Fruit fly (Drosophila melanogaster): ENCODE results near the gene Nepl19.
A peak's percentile ranks its signal among the peaks of the same experiment; 100 is the strongest.

Nepl19 gene

dm6 chr3R:28887559-28888432 lies 7.9 kb upstream of the Nepl19 start, which contains the start of the genes CG33203 and Doa:
CG33203 (minus strand) TSS chr3R:28887709.
Doa (plus strand) TSS chr3R:28888073.
- TF ChIP-seq Myc (optimal IDR thresholded peaks at IDR 0.05) (peak; percentile 4), foxo (GFP tag; optimal IDR thresholded peaks at IDR 0.05) (peak in 1 of 2 experiments; percentile 53), woc (GFP tag; optimal IDR thresholded peaks at IDR 0.05) (no peak), Hr83 (GFP tag; optimal IDR thresholded peaks at IDR 0.05; ENCODE audit: poor library complexity, severe bottlenecking) (peak; percentile 79), h (GFP tag; optimal IDR thresholded peaks at IDR 0.05) (peak; percentile 51), CG32264 (GFP tag; optimal IDR thresholded peaks at IDR 0.05) (no peak), dl (GFP tag; optimal IDR thresholded peaks at IDR 0.05; ENCODE audit: insufficient read depth in 1 of 2, partially characterized antibody in 2 of 2) (peak in 1 of 2 experiments; percentile 6), sage (GFP tag; optimal IDR thresholded peaks at IDR 0.05) (no peak), rgr (GFP tag; optimal IDR thresholded peaks at IDR 0.05) (peak; percentile 5), br (GFP tag; optimal IDR thresholded peaks at IDR 0.05) (peak; percentile 8), Rel (GFP tag; optimal IDR thresholded peaks at IDR 0.05) (no peak), Rel (tag; optimal IDR thresholded peaks at IDR 0.05) (peak; percentile 17), HLH106 (tag; optimal IDR thresholded peaks at IDR 0.05) (peak; percentile 25), pan (optimal IDR thresholded peaks at IDR 0.05) (no peak), Vsx2 (GFP tag; optimal IDR thresholded peaks at IDR 0.05; ENCODE audit: partially characterized antibody) (no peak), Hnf4 (GFP tag; optimal IDR thresholded peaks at IDR 0.05) (peak; percentile 76), Jra (GFP tag; optimal IDR thresholded peaks at IDR 0.05) (peak; percentile 38)

- TF ChIP-seq Dif (GFP tag; optimal IDR thresholded peaks at IDR 0.05; ENCODE audit: partially characterized antibody) (no peak), fru (GFP tag; optimal IDR thresholded peaks at IDR 0.05) (no peak), CG32264 (GFP tag; optimal IDR thresholded peaks at IDR 0.05) (no peak), N (GFP tag; optimal IDR thresholded peaks at IDR 0.05) (no peak), HLH106 (tag; optimal IDR thresholded peaks at IDR 0.05) (no peak), Abd-B (GFP tag; optimal IDR thresholded peaks at IDR 0.05) (no peak), psq (GFP tag; optimal IDR thresholded peaks at IDR 0.05) (no peak), ey (GFP tag; optimal IDR thresholded peaks at IDR 0.05) (no peak), Myc (optimal IDR thresholded peaks at IDR 0.05) (no peak), Sp1 (GFP tag; optimal IDR thresholded peaks at IDR 0.05) (no peak), br (GFP tag; optimal IDR thresholded peaks at IDR 0.05) (no peak), tai (GFP tag; optimal IDR thresholded peaks at IDR 0.05) (no peak), CG9705 (GFP tag; optimal IDR thresholded peaks at IDR 0.05) (no peak), Mio (GFP tag; optimal IDR thresholded peaks at IDR 0.05) (no peak), h (GFP tag; optimal IDR thresholded peaks at IDR 0.05) (no peak), brk (GFP tag; optimal IDR thresholded peaks at IDR 0.05) (no peak), dmrt93B (GFP tag; optimal IDR thresholded peaks at IDR 0.05) (no peak), sv (GFP tag; optimal IDR thresholded peaks at IDR 0.05) (no peak), CrebA (GFP tag; optimal IDR thresholded peaks at IDR 0.05; ENCODE audit: borderline replicate concordance) (no peak), dl (GFP tag; optimal IDR thresholded peaks at IDR 0.05; ENCODE audit: insufficient read depth in 1 of 2, partially characterized antibody in 2 of 2) (no peak)
Measured at dm6 chr3R:28886813-28887212, 6.9 kb upstream of the Nepl19 start.

- TF ChIP-seq Sp1 (GFP tag; optimal IDR thresholded peaks at IDR 0.05): no peak
- no peak for TF ChIP-seq woc (GFP tag; optimal IDR thresholded peaks at IDR 0.05)
- no peak for TF ChIP-seq Rel (GFP tag; optimal IDR thresholded peaks at IDR 0.05)
- TF ChIP-seq Rel (tag; optimal IDR thresholded peaks at IDR 0.05): peak; percentile 17
- no peak for TF ChIP-seq Jra (GFP tag; optimal IDR thresholded peaks at IDR 0.05)
- TF ChIP-seq usp (GFP tag; optimal IDR thresholded peaks at IDR 0.05): no peak
Measured at dm6 chr3R:28883434-28883833, 3.5 kb upstream of the Nepl19 start, which contains the start of gene Nepl21. Nepl21 (plus strand) TSS chr3R:28883693.

dm6 chr3R:28875345-28875744 lies 4.6 kb downstream of the Nepl19 start, which contains the start of gene Nepl18:
Nepl18 (plus strand) TSS chr3R:28875621.
- TF ChIP-seq ey (GFP tag; optimal IDR thresholded peaks at IDR 0.05) (no peak), GATAd (GFP tag; optimal IDR thresholded peaks at IDR 0.05) (no peak), Abd-B (GFP tag; optimal IDR thresholded peaks at IDR 0.05) (no peak), Hnf4 (GFP tag; optimal IDR thresholded peaks at IDR 0.05) (no peak), dsf (GFP tag; optimal IDR thresholded peaks at IDR 0.05; ENCODE audit: borderline replicate concordance) (no peak), Sp1 (GFP tag; optimal IDR thresholded peaks at IDR 0.05) (no peak), sage (GFP tag; optimal IDR thresholded peaks at IDR 0.05) (no peak), br (GFP tag; optimal IDR thresholded peaks at IDR 0.05) (no peak), Dfd (GFP tag; optimal IDR thresholded peaks at IDR 0.05) (no peak), dmrt93B (GFP tag; optimal IDR thresholded peaks at IDR 0.05) (no peak), dl (GFP tag; optimal IDR thresholded peaks at IDR 0.05; ENCODE audit: insufficient read depth in 1 of 2, partially characterized antibody in 2 of 2) (no peak), Vsx2 (GFP tag; optimal IDR thresholded peaks at IDR 0.05; ENCODE audit: partially characterized antibody) (no peak), CG32264 (GFP tag; optimal IDR thresholded peaks at IDR 0.05) (no peak), brk (GFP tag; optimal IDR thresholded peaks at IDR 0.05) (no peak), lola (GFP tag; optimal IDR thresholded peaks at IDR 0.05) (no peak), N (GFP tag; optimal IDR thresholded peaks at IDR 0.05) (no peak)

Data from whole organism, wandering third instar larva.